Fruit fly (Drosophila melanogaster) whole organism, adult: ENCODE results near the gene CG15046.

Experiments
- CG11617 ChIP-seq: fragments of 200-800 bp; sonication (Bioruptor generic); optimal IDR thresholded peaks from 2 replicates; lab custom pipeline; 2017; ENCODE audit warnings: mild to moderate bottlenecking, missing biosample characterization, missing genetic modification reagents, missing genetic modification characterization
- CG12768 ChIP-seq: fragments of 200-800 bp; sonication (Bioruptor generic); optimal IDR thresholded peaks from 2 replicates; lab custom pipeline; 2017; ENCODE audit warnings: missing biosample characterization, missing genetic modification characterization, mild to moderate bottlenecking, moderate library complexity, missing genetic modification reagents
- CG14711 ChIP-seq: fragments of 200-800 bp; sonication (Bioruptor generic); optimal IDR thresholded peaks from 2 replicates; lab custom pipeline; 2018; ENCODE audit warnings: missing biosample characterization, mild to moderate bottlenecking, missing genetic modification characterization, moderate library complexity
- CG1620 ChIP-seq: fragments of 200-800 bp; sonication (Bioruptor generic); optimal IDR thresholded peaks from 2 replicates; lab custom pipeline; 2016; ENCODE audit warnings: missing biosample characterization, missing genetic modification characterization
- CG33017 ChIP-seq: fragments of 200-800 bp; sonication (Bioruptor generic); optimal IDR thresholded peaks from 2 replicates; lab custom pipeline; 2018; ENCODE audit warnings: missing biosample characterization, mild to moderate bottlenecking, missing genetic modification characterization, moderate library complexity
- CG5204 ChIP-seq: fragments of 200-800 bp; sonication (Bioruptor generic); optimal IDR thresholded peaks from 2 replicates; lab custom pipeline; 2016; ENCODE audit warnings: missing biosample characterization, missing genetic modification characterization
- CG7045 ChIP-seq: fragments of 200-800 bp; sonication (Bioruptor generic); optimal IDR thresholded peaks from 2 replicates; lab custom pipeline; 2017; ENCODE audit warnings: missing biosample characterization, mild to moderate bottlenecking, missing genetic modification characterization
- CG7101 ChIP-seq: fragments of 200-800 bp; sonication (Bioruptor generic); optimal IDR thresholded peaks from 2 replicates; lab custom pipeline; 2018; ENCODE audit warnings: missing biosample characterization, mild to moderate bottlenecking, missing genetic modification characterization, moderate library complexity
- Clk ChIP-seq: fragments of 200-800 bp; sonication (Bioruptor generic); optimal IDR thresholded peaks from 2 replicates; lab custom pipeline; 2017; ENCODE audit warnings: missing biosample characterization, missing genetic modification characterization
- Crg-1 ChIP-seq: fragments of 200-800 bp; sonication (Bioruptor generic); optimal IDR thresholded peaks from 2 replicates; lab custom pipeline; 2016; ENCODE audit warnings: missing biosample characterization, missing genetic modification characterization
- Hr96 ChIP-seq: fragments of 200-800 bp; sonication (Bioruptor generic); optimal IDR thresholded peaks from 2 replicates; lab custom pipeline; 2016; ENCODE audit warnings: missing biosample characterization, missing genetic modification characterization
- Mnt ChIP-seq: fragments of 200-800 bp; sonication (Bioruptor generic); optimal IDR thresholded peaks from 2 replicates; lab custom pipeline; 2016; ENCODE audit warnings: missing biosample characterization, mild to moderate bottlenecking, missing genetic modification characterization
- bab1 ChIP-seq: fragments of 200-800 bp; sonication (Bioruptor generic); optimal IDR thresholded peaks from 3 replicates; lab custom pipeline; 2019; ENCODE audit warnings: missing biosample characterization, mild to moderate bottlenecking, missing genetic modification characterization, moderate library complexity
- cic ChIP-seq: fragments of 200-800 bp; sonication (Bioruptor generic); optimal IDR thresholded peaks from 2 replicates; lab custom pipeline; 2017; ENCODE audit warnings: missing biosample characterization, mild to moderate bottlenecking, missing genetic modification characterization, moderate library complexity
- cnc ChIP-seq, 2 experiments: fragments of >200 bp; optimal IDR thresholded peaks; 2 replicates each; lab custom pipeline; 2017
- kay ChIP-seq: fragments of 200-800 bp; sonication (Bioruptor generic); peaks from one replicate; lab custom pipeline; 2016; ENCODE audit warnings: missing biosample characterization, missing genetic modification characterization, borderline replicate concordance
- ovo ChIP-seq: fragments of 200-800 bp; sonication (Bioruptor generic); optimal IDR thresholded peaks from 2 replicates; lab custom pipeline; 2016; ENCODE audit warnings: missing biosample characterization, missing genetic modification characterization
- pad ChIP-seq: fragments of 200-800 bp; sonication (Bioruptor generic); optimal IDR thresholded peaks from 3 replicates; lab custom pipeline; 2017; ENCODE audit warnings: missing biosample characterization, missing genetic modification characterization, mild to moderate bottlenecking, moderate library complexity, missing genetic modification reagents
- tj ChIP-seq: fragments of 200-800 bp; sonication (Bioruptor generic); optimal IDR thresholded peaks from 3 replicates; lab custom pipeline; 2017; ENCODE audit warnings: missing biosample characterization, mild to moderate bottlenecking, missing genetic modification characterization, moderate library complexity
- toe ChIP-seq: fragments of 200-800 bp; sonication (Bioruptor generic); optimal IDR thresholded peaks from 2 replicates; lab custom pipeline; 2016; ENCODE audit warnings: missing biosample characterization, missing genetic modification characterization

CG15046 gene

dm6 chrX:18504948-18505597 lies 15.7 kb upstream of the CG15046 start, which contains the start of gene Wnt5:
Gene Wnt5, minus strand, starts transcription at chrX:18505405.
- peak; percentile 62 for TF ChIP-seq pad (GFP tag; lab: Kevin White, UChicago)
- TF ChIP-seq Clk: no peak

DNA sequence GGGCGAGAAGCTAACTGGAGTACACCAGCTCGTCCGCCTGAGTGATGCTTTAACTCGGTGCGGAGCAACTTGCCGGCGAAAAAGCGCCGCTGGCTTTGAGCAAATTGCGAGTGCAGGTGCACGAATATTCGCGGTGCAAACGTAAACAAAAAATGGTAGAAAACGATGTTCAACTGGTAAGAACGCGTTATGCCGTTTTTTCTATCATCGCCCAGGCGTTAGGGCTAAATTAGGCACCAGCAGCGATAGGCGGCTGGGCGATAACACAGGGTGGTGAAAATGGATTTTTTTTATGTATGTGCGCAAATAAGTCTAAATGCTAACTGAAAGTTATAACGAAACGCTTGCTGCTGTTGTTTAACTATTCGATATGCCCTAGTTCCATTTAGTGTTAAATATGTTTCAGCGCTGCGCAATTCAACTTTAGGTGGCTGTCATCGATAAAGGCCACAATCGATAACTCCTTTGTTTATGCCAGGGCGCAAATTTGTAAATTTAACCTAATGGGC lies 10.3 kb upstream of the CG15046 start, which contains the start of the genes Pgant7 and Xrcc2:
TSS of gene Pgant7 (minus strand) at position 308 of the 509 bp plus-strand sequence.
TSS of gene Xrcc2 (plus strand) at position 449 of the 509 bp plus-strand sequence.
- TF ChIP-seq Clk (no peak), CG14711 (tag; lab: Kevin White, UChicago) (no peak), CG7101 (tag; lab: Kevin White, UChicago) (no peak), tj (GFP tag; lab: Kevin White, UChicago) (peak; percentile 83), ovo (no peak), CG5204 (GFP tag; lab: Kevin White, UChicago) (no peak), Hr96 (GFP tag; lab: Kevin White, UChicago) (no peak), bab1 (GFP tag; lab: Kevin White, UChicago) (peak; percentile 6), cnc (optimal IDR thresholded peaks at IDR 0.05; lab: Kevin White, UChicago) (no peak), CG12768 (GFP tag; lab: Kevin White, UChicago) (no peak), kay (GFP tag; lab: Kevin White, UChicago) (no peak), Mnt (GFP tag; lab: Kevin White, UChicago) (peak; percentile 25), CG33017 (tag; lab: Kevin White, UChicago) (no peak), cic (GFP tag; lab: Kevin White, UChicago) (no peak), Crg-1 (GFP tag; lab: Kevin White, UChicago) (no peak), CG11617 (GFP tag; lab: Kevin White, UChicago) (no peak), pad (GFP tag; lab: Kevin White, UChicago) (no peak), CG7045 (GFP tag; lab: Kevin White, UChicago) (no peak), CG1620 (no peak)

dm6 chrX:18494165-18494740 lies 4.8 kb upstream of the CG15046 start, which contains the start of gene CG15043:
Gene CG15043, minus strand, starts transcription at chrX:18494168.
- peak; percentile 28 for TF ChIP-seq pad (GFP tag; lab: Kevin White, UChicago)
- no peak for TF ChIP-seq Crg-1 (GFP tag; lab: Kevin White, UChicago)
- no peak for TF ChIP-seq tj (GFP tag; lab: Kevin White, UChicago)
- TF ChIP-seq CG33017 (tag; lab: Kevin White, UChicago): no peak
- TF ChIP-seq ovo: no peak
- no peak for TF ChIP-seq CG7045 (GFP tag; lab: Kevin White, UChicago)
- TF ChIP-seq toe (GFP tag; lab: Kevin White, UChicago): no peak
- peak; percentile 58 for TF ChIP-seq CG7101 (tag; lab: Kevin White, UChicago)
- no peak for TF ChIP-seq Clk
- TF ChIP-seq cic (GFP tag; lab: Kevin White, UChicago): no peak
- no peak for TF ChIP-seq Hr96 (GFP tag; lab: Kevin White, UChicago)
- peak; percentile 48 for TF ChIP-seq CG14711 (tag; lab: Kevin White, UChicago)

DNA sequence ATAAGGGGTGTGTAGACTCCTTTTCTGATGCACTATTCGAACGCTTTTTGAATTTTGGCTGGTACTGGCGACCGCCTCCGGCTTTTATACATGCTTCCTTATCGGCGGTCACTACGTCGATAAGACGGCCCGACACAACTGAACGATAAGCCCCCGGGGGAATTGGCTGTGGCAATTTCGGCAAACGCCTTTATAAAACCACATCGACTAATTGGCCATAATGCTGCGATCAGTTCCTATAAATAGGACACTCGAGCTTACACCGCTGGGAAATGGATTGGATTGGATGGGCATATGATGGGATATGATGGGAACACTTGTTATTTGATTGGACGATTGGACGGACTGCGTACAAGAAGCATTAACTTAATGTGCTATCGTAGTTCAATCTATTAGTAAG lies 2.5 kb upstream of the CG15046 start, which contains the start of gene CG15044:
TSS of gene CG15044 (minus strand) at position 66 of the 400 bp plus-strand sequence.
- TF ChIP-seq Mnt (GFP tag; lab: Kevin White, UChicago): no peak
- TF ChIP-seq tj (GFP tag; lab: Kevin White, UChicago): no peak
- no peak for TF ChIP-seq CG12768 (GFP tag; lab: Kevin White, UChicago)
- TF ChIP-seq CG14711 (tag; lab: Kevin White, UChicago): no peak
- TF ChIP-seq pad (GFP tag; lab: Kevin White, UChicago): no peak
- TF ChIP-seq CG11617 (GFP tag; lab: Kevin White, UChicago): no peak
- TF ChIP-seq CG1620: no peak
- no peak for TF ChIP-seq kay (GFP tag; lab: Kevin White, UChicago)
- TF ChIP-seq Crg-1 (GFP tag; lab: Kevin White, UChicago): no peak
- no peak for TF ChIP-seq CG7101 (tag; lab: Kevin White, UChicago)
- no peak for TF ChIP-seq cnc (optimal IDR thresholded peaks at IDR 0.05; lab: Kevin White, UChicago)
- TF ChIP-seq Clk: no peak
- no peak for TF ChIP-seq ovo

DNA sequence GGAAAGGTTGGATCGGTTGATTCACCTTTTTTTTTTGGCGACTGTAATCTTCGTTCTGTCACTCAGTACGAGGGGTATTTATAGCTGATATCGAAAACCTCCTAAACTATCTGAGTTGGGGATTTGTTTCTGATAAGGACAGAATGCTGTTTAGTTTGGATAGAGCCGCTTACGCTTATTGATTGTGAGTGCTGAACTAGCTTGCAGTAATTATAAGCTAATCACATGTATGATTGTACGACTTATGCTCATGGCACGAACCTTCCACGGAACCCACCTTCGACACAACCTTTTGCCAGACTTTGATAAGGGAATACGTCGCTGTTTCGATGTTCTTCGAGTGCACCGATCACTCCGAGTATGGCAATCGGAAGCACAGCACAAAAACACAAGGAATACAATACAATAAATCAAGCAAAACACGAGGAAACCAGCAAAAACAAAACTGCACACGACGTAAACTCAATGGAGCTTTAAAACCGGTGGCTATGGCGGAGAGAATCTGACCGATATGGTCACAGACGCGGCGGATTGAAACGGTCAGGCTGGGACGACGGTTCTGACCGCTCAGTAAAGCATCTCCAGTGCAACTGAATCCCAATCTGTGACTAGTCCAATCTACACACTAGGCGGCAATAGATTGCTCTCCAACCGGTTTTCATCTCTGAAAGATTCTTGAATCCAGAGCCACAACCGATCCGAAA lies 2.9 kb downstream of the CG15046 start, which contains the start of gene psh:
TSS of gene psh (minus strand) at position 566 of the 704 bp plus-strand sequence.
- TF ChIP-seq ovo (no peak), CG7045 (GFP tag; lab: Kevin White, UChicago) (no peak), CG1620 (no peak), Mnt (GFP tag; lab: Kevin White, UChicago) (peak; percentile 20), CG7101 (tag; lab: Kevin White, UChicago) (no peak), pad (GFP tag; lab: Kevin White, UChicago) (no peak), kay (GFP tag; lab: Kevin White, UChicago) (no peak), Crg-1 (GFP tag; lab: Kevin White, UChicago) (no peak), tj (GFP tag; lab: Kevin White, UChicago) (no peak), cic (GFP tag; lab: Kevin White, UChicago) (peak; percentile 42), CG5204 (GFP tag; lab: Kevin White, UChicago) (no peak), cnc (optimal IDR thresholded peaks at IDR 0.05; lab: Kevin White, UChicago) (no peak), bab1 (GFP tag; lab: Kevin White, UChicago) (no peak), CG12768 (GFP tag; lab: Kevin White, UChicago) (no peak)
